Fruit fly (Drosophila melanogaster): ENCODE measurements around the gene CG15561.

Gene CG15561

DNA sequence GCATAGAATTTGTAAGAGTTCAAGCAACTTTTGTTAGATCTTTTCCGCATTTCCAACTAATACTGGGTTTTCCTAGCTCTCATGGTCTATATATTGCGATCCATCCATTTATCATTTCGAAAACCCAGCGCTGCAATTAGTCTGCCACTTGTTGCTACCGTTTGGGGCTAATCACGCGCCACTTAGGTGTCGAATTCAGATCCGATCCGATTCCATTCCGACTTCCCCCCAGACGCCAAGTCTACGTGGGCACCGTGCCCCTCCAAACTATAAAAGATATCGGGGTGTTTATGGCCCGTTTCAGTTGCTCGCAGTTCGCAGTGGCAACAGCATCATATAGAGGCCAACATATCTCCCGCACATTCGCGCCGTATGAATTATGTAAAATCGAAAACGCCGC, 41.6 kb upstream of the CG15561 start, which contains the start of gene CAH6:
Gene CAH6, plus strand, starts transcription at position 301 of the 400 bp plus-strand sequence.
- TF ChIP-seq CG32767 (GFP tag; IDR thresholded peaks at IDR 0.05): no peak
- peak; percentile 71 for TF ChIP-seq Ets65A (GFP tag)
- TF ChIP-seq Hr39 (optimal IDR thresholded peaks at IDR 0.05): no peak
- peak; percentile 22 for TF ChIP-seq sens (GFP tag)
- peak; percentile 59 for TF ChIP-seq Med (GFP tag)
- peak; percentile 21 for TF ChIP-seq exex (tag; optimal IDR thresholded peaks at IDR 0.05)
- no peak for TF ChIP-seq nerfin-1 (tag; optimal IDR thresholded peaks at IDR 0.05)
- no peak for TF ChIP-seq eve (GFP tag; optimal IDR thresholded peaks at IDR 0.05)

- no peak for TF ChIP-seq prd (optimal IDR thresholded peaks at IDR 0.05)
- no peak for TF ChIP-seq prd (GFP tag; IDR thresholded peaks at IDR 0.05)
- TF ChIP-seq Dip2 (GFP tag; IDR thresholded peaks at IDR 0.05): no peak
- TF ChIP-seq CG13287 (GFP tag; IDR thresholded peaks at IDR 0.05; ENCODE audit: partially characterized antibody): peak; percentile 82
- no peak for TF ChIP-seq trh (GFP tag; optimal IDR thresholded peaks at IDR 0.05)
- peak in 1 of 2 experiments; percentile 0 for TF ChIP-seq Hr78 (GFP tag; optimal IDR thresholded peaks at IDR 0.05)
- no peak for TF ChIP-seq pnt (GFP tag; optimal IDR thresholded peaks at IDR 0.05)
- peak; percentile 85 for TF ChIP-seq sna (GFP tag; IDR thresholded peaks at IDR 0.05; ENCODE audit: partially characterized antibody)
- TF ChIP-seq CG17328 (GFP tag; IDR thresholded peaks at IDR 0.05): no peak
- TF ChIP-seq bigmax (GFP tag; optimal IDR thresholded peaks at IDR 0.05): no peak
- TF ChIP-seq Pdp1 (GFP tag; optimal IDR thresholded peaks at IDR 0.05): peak in 1 of 2 experiments; percentile 98
- TF ChIP-seq Sry-δ (GFP tag; optimal IDR thresholded peaks at IDR 0.05): peak; percentile 75
- no peak for TF ChIP-seq CG4404 (GFP tag; IDR thresholded peaks at IDR 0.05)
- no peak for TF ChIP-seq sr (GFP tag; IDR thresholded peaks at IDR 0.05)
- TF ChIP-seq cwo (GFP tag; optimal IDR thresholded peaks at IDR 0.05): no peak
- 0 out of 3 replicates have a peak, but pooled peaks have one; percentile 36 for TF ChIP-seq Opbp (GFP tag; IDR thresholded peaks at IDR 0.05; ENCODE audit: partially characterized antibody)
- TF ChIP-seq CG5245 (GFP tag; optimal IDR thresholded peaks at IDR 0.05): no peak
- no peak for TF ChIP-seq C15 (GFP tag; IDR thresholded peaks at IDR 0.05)
- no peak for TF ChIP-seq Meics (GFP tag; optimal IDR thresholded peaks at IDR 0.05)
- TF ChIP-seq CG17568 (GFP tag; optimal IDR thresholded peaks at IDR 0.05): no peak
- TF ChIP-seq Nf-YA (GFP tag; IDR thresholded peaks at IDR 0.05): no peak
- TF ChIP-seq Doc3 (GFP tag; IDR thresholded peaks at IDR 0.05; ENCODE audit: partially characterized antibody): peak; percentile 76
- no peak for TF ChIP-seq CG1832 (GFP tag; optimal IDR thresholded peaks at IDR 0.05)
- no peak for TF ChIP-seq emc (GFP tag; optimal IDR thresholded peaks at IDR 0.05)
- TF ChIP-seq cato (GFP tag; optimal IDR thresholded peaks at IDR 0.05; ENCODE audit: borderline replicate concordance): no peak
- no peak for TF ChIP-seq Fer3 (tag; optimal IDR thresholded peaks at IDR 0.05)
- TF ChIP-seq CG14860 (GFP tag; IDR thresholded peaks at IDR 0.05; ENCODE audit: partially characterized antibody): peak; percentile 49; the same call in 2 of the 3 replicates
- 0 out of 4 replicates have a peak, but pooled peaks have one; percentile 60 for TF ChIP-seq chinmo (GFP tag; IDR thresholded peaks at IDR 0.05; ENCODE audit: partially characterized antibody)
- TF ChIP-seq HLH3B (GFP tag; IDR thresholded peaks at IDR 0.05): no peak
- peak; percentile 71; the same call in 2 of the 3 replicates for TF ChIP-seq knrl (GFP tag; IDR thresholded peaks at IDR 0.05; ENCODE audit: partially characterized antibody)
- no peak for TF ChIP-seq toy (GFP tag; IDR thresholded peaks at IDR 0.05)
- TF ChIP-seq Adf1 (GFP tag; IDR thresholded peaks at IDR 0.05): no peak
- TF ChIP-seq schlank (tag; optimal IDR thresholded peaks at IDR 0.05): no peak
- no peak for TF ChIP-seq lmd (GFP tag; IDR thresholded peaks at IDR 0.05)
- TF ChIP-seq Jarid2 (GFP tag; optimal IDR thresholded peaks at IDR 0.05): no peak
- no peak for TF ChIP-seq ssp (GFP tag; IDR thresholded peaks at IDR 0.05)
- TF ChIP-seq peb (GFP tag; IDR thresholded peaks at IDR 0.05): no peak
- no peak for TF ChIP-seq chn (GFP tag; optimal IDR thresholded peaks at IDR 0.05)
- TF ChIP-seq fru (optimal IDR thresholded peaks at IDR 0.05): no peak
- no peak for TF ChIP-seq CG7745 (tag; optimal IDR thresholded peaks at IDR 0.05)
- TF ChIP-seq Xbp1 (GFP tag; optimal IDR thresholded peaks at IDR 0.05): no peak
- 0 out of 3 replicates have a peak, but pooled peaks have one; percentile 19 for TF ChIP-seq CG17361 (GFP tag; IDR thresholded peaks at IDR 0.05)
These were observed 39.1 kb upstream of the CG15561 start, which contains the start of the genes CG1750 and spn-F for dm6 chr3R:31254808-31255207. Gene CG1750, minus strand, starts transcription at chr3R:31254900. Gene spn-F, plus strand, starts transcription at chr3R:31255127.
